Worm (Caenorhabditis elegans) whole organism, late embryonic: ENCODE results near the gene srbc-3.

ENCODE experiments used
- F13H6.1 ChIP-seq: sonication (generic microtip); optimal IDR thresholded peaks from 2 replicates; lab custom pipeline; 2016; ENCODE audit warnings: missing genetic modification characterization, missing compliant biosample characterization
- K02D7.2 ChIP-seq: sonication (generic microtip); optimal IDR thresholded peaks from 2 replicates; lab custom pipeline; 2017; ENCODE audit warnings: mild to moderate bottlenecking, missing genetic modification characterization, missing compliant biosample characterization
- K09A11.1 ChIP-seq: sonication (generic microtip); optimal IDR thresholded peaks from 2 replicates; lab custom pipeline; 2017; ENCODE audit warnings: antibody characterized with exemption, mild to moderate bottlenecking, missing genetic modification characterization, missing compliant biosample characterization; ENCODE audit not compliant: insufficient read depth
- ahr-1 ChIP-seq: sonication (generic microtip); optimal IDR thresholded peaks from 2 replicates; lab custom pipeline; 2016; ENCODE audit warnings: missing genetic modification characterization, missing compliant biosample characterization
- ceh-14 ChIP-seq: sonication (generic microtip); optimal IDR thresholded peaks from 2 replicates; lab custom pipeline; 2016; ENCODE audit warnings: missing genotype, missing genetic modification characterization, missing compliant biosample characterization
- ceh-18 ChIP-seq: sonication (generic microtip); optimal IDR thresholded peaks from 2 replicates; lab custom pipeline; 2016; ENCODE audit warnings: missing genetic modification characterization, missing compliant biosample characterization
- ceh-2 ChIP-seq: sonication (generic microtip); optimal IDR thresholded peaks from 2 replicates; lab custom pipeline; 2016; ENCODE audit warnings: missing genotype, missing genetic modification characterization, missing compliant biosample characterization
- ceh-30 ChIP-seq: fragments of 150-350 bp; optimal IDR thresholded peaks from 2 replicates; lab custom pipeline; 2014; ENCODE audit warnings: missing biosample characterization, missing genetic modification characterization
- ceh-31 ChIP-seq: sonication (generic microtip); optimal IDR thresholded peaks from 2 replicates; lab custom pipeline; 2016; ENCODE audit warnings: missing genetic modification characterization, missing compliant biosample characterization
- ceh-48 ChIP-seq: sonication (generic microtip); optimal IDR thresholded peaks from 2 replicates; lab custom pipeline; 2016; ENCODE audit warnings: missing genetic modification characterization, inconsistent platforms, missing compliant biosample characterization
- ceh-6 ChIP-seq: fragments of 200-800 bp; sonication (Bioruptor generic); optimal IDR thresholded peaks from 2 replicates; lab custom pipeline; 2018; ENCODE audit warnings: mild to moderate bottlenecking, missing genetic modification characterization, missing compliant biosample characterization
- ceh-9 ChIP-seq: sonication (generic microtip); optimal IDR thresholded peaks from 2 replicates; lab custom pipeline; 2016; ENCODE audit warnings: mild to moderate bottlenecking, missing genetic modification characterization, inconsistent platforms, missing compliant biosample characterization
- dve-1 ChIP-seq: sonication (generic microtip); optimal IDR thresholded peaks from 2 replicates; lab custom pipeline; 2017; ENCODE audit warnings: antibody characterized with exemption, mild to moderate bottlenecking, missing genetic modification characterization, missing compliant biosample characterization
- elt-4 ChIP-seq: sonication (generic microtip); optimal IDR thresholded peaks from 2 replicates; lab custom pipeline; 2016; ENCODE audit warnings: missing genetic modification characterization, missing compliant biosample characterization
- eyg-1 ChIP-seq: sonication (generic microtip); optimal IDR thresholded peaks from 2 replicates; lab custom pipeline; 2016; ENCODE audit warnings: missing genotype, missing genetic modification characterization, missing compliant biosample characterization
- fax-1 ChIP-seq: sonication (generic microtip); optimal IDR thresholded peaks from 2 replicates; lab custom pipeline; 2016; ENCODE audit warnings: missing genotype, missing genetic modification characterization, missing compliant biosample characterization
- gmeb-2 ChIP-seq: sonication (generic microtip); optimal IDR thresholded peaks from 2 replicates; lab custom pipeline; 2016; ENCODE audit warnings: missing genetic modification characterization, inconsistent platforms, missing compliant biosample characterization
- hlh-13 ChIP-seq: fragments of 200-800 bp; sonication (Bioruptor generic); optimal IDR thresholded peaks from 2 replicates; lab custom pipeline; 2018; ENCODE audit warnings: mild to moderate bottlenecking, missing genetic modification characterization, missing compliant biosample characterization
- hlh-15 ChIP-seq: sonication (generic microtip); optimal IDR thresholded peaks from 2 replicates; lab custom pipeline; 2016; ENCODE audit warnings: missing genetic modification characterization, missing compliant biosample characterization
- hlh-8 ChIP-seq: sonication (generic microtip); optimal IDR thresholded peaks from 2 replicates; lab custom pipeline; 2016; ENCODE audit warnings: missing genotype, missing genetic modification characterization, missing compliant biosample characterization
- lim-6 ChIP-seq: sonication (generic microtip); optimal IDR thresholded peaks from 2 replicates; lab custom pipeline; 2016; ENCODE audit warnings: missing genetic modification characterization, missing compliant biosample characterization
- nhr-11 ChIP-seq: fragments of 150-350 bp; optimal IDR thresholded peaks from 2 replicates; lab custom pipeline; 2014; ENCODE audit warnings: missing biosample characterization, missing genetic modification characterization
- nhr-232 ChIP-seq: sonication (generic microtip); optimal IDR thresholded peaks from 2 replicates; lab custom pipeline; 2016; ENCODE audit warnings: missing genetic modification characterization, missing compliant biosample characterization
- pax-1 ChIP-seq: fragments of 150-350 bp; optimal IDR thresholded peaks from 2 replicates; lab custom pipeline; 2014; ENCODE audit warnings: missing biosample characterization, missing genetic modification characterization
- rnt-1 ChIP-seq: sonication (generic microtip); optimal IDR thresholded peaks from 2 replicates; lab custom pipeline; 2016; ENCODE audit warnings: missing genetic modification characterization, missing compliant biosample characterization
- sdc-2 ChIP-seq: sonication (generic microtip); optimal IDR thresholded peaks from 2 replicates; lab custom pipeline; 2016; ENCODE audit warnings: missing genotype, missing genetic modification characterization, missing compliant biosample characterization
- sox-4 ChIP-seq: sonication (generic microtip); optimal IDR thresholded peaks from 2 replicates; lab custom pipeline; 2017; ENCODE audit warnings: mild to moderate bottlenecking, missing genetic modification characterization, inconsistent platforms, missing compliant biosample characterization
- tbx-2 ChIP-seq: sonication (generic microtip); optimal IDR thresholded peaks from 2 replicates; lab custom pipeline; 2016; ENCODE audit warnings: missing genetic modification characterization, missing compliant biosample characterization
- tbx-7 ChIP-seq: sonication (generic microtip); optimal IDR thresholded peaks from 2 replicates; lab custom pipeline; 2016; ENCODE audit warnings: missing genotype, missing genetic modification characterization, missing compliant biosample characterization
- unc-3 ChIP-seq, 2 experiments: fragments of 200-800 bp in 1 of 2; sonication (Bioruptor generic) in 1 of 2; sonication (generic microtip) in 1 of 2; conservative IDR thresholded peaks in 1 of 2; optimal IDR thresholded peaks in 1 of 2; 2 replicates each; pipeline versions ENCODE4 v1.3.6 to Lab custom; 2016 to 2022; ENCODE audit warnings: missing compliant biosample characterization in 2 of 2, missing genetic modification characterization in 2 of 2, missing genetic modification reagents in 1 of 2
- unc-42 ChIP-seq: sonication (generic microtip); optimal IDR thresholded peaks from 2 replicates; lab custom pipeline; 2016; ENCODE audit warnings: missing genotype, missing genetic modification characterization, missing compliant biosample characterization
- unc-55 ChIP-seq: sonication (generic microtip); optimal IDR thresholded peaks from 2 replicates; lab custom pipeline; 2017; ENCODE audit warnings: missing biosample characterization, missing genetic modification reagents, missing genetic modification characterization
- unc-86 ChIP-seq: sonication (generic microtip); optimal IDR thresholded peaks from 2 replicates; lab custom pipeline; 2016; ENCODE audit warnings: missing genetic modification characterization, missing compliant biosample characterization

The srbc-3 gene

DNA sequence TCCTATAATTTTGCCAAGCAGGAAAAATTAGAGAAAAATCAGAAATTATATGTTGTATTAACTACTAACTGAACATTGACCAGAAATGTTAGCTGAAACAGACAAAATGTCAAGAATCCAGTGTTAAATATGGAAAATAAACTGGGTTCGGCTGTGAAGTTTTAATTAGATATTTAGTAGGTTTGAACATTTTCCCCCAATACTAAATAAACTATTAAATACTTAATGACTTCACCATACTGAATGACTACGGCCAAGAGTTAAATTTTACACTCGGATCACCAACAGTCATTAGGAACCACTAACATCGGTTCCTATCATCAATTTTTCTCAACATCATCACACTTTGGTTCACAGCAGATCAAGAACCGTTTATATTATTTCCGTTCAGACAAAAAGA lies 12.9 kb upstream of the srbc-3 start:
- TF ChIP-seq gmeb-2 (tag; lab: Kevin White, UChicago) (no peak), nhr-232 (tag; lab: Kevin White, UChicago) (no peak), K09A11.1 (tag; lab: Kevin White, UChicago) (no peak), ceh-9 (no peak), F13H6.1 (tag; lab: Kevin White, UChicago) (no peak), ceh-6 (GFP tag; lab: Kevin White, UChicago) (no peak), eyg-1 (tag; lab: Kevin White, UChicago) (no peak), unc-55 (GFP tag; lab: Kevin White, UChicago) (no peak), K02D7.2 (tag; lab: Kevin White, UChicago) (no peak), elt-4 (tag; lab: Kevin White, UChicago) (no peak), fax-1 (no peak), sdc-2 (tag; lab: Kevin White, UChicago) (no peak), ceh-30 (tag; lab: Kevin White, UChicago) (no peak), hlh-15 (tag; lab: Kevin White, UChicago) (no peak), tbx-2 (tag; lab: Kevin White, UChicago) (no peak), ceh-14 (tag; lab: Kevin White, UChicago) (no peak)
- TF ChIP-seq, all 69 proteins: peak for 0

ce11 chrV:3297764-3298163 lies 10.5 kb upstream of the srbc-3 start, which contains the start of gene srx-122:
TSS of gene srx-122 (minus strand) at chrV:3297864.
- no peak for TF ChIP-seq ceh-31 (tag; lab: Kevin White, UChicago)
- no peak for TF ChIP-seq hlh-8 (tag; lab: Kevin White, UChicago)
- no peak for TF ChIP-seq dve-1
- TF ChIP-seq, all 69 proteins: peak for 0

DNA sequence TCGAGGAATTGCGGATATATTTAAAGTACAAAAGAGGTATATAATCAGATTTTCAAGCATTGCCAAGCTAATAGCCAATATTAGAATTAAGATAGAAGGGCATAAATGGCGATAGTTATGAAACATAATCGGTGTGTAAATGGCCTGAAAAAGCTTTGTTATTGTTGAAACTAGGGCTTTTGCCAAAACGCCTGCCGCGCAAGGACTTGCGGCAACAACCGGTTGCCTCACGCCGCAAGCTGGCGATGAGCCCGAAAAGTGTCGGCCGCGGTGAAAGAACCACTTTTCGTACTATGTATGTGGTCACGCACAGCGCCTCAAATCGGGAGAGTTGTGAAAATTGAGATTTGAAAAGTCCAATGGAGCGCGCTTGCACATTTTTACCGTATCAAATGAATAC lies 8.8 kb upstream of the srbc-3 start:
- no peak for TF ChIP-seq ahr-1 (tag; lab: Kevin White, UChicago)
- no peak for TF ChIP-seq unc-42
- TF ChIP-seq unc-3 (GFP tag; conservative IDR thresholded peaks at IDR 0.05; lab: Robert Waterston, UW): no peak
- TF ChIP-seq unc-3 (tag; optimal IDR thresholded peaks at IDR 0.05; lab: Kevin White, UChicago): no peak
- no peak for TF ChIP-seq ceh-18
- TF ChIP-seq ceh-14 (tag; lab: Kevin White, UChicago): no peak
- no peak for TF ChIP-seq unc-86 (tag; lab: Kevin White, UChicago)
- TF ChIP-seq tbx-7: no peak

- TF ChIP-seq rnt-1 (tag; lab: Kevin White, UChicago): no peak
- no peak for TF ChIP-seq hlh-13 (GFP tag; lab: Kevin White, UChicago)
- no peak for TF ChIP-seq hlh-8 (tag; lab: Kevin White, UChicago)
- no peak for TF ChIP-seq ceh-2 (tag; lab: Kevin White, UChicago)
- TF ChIP-seq, all 69 proteins: peak for 0
These were observed 6.4 kb upstream of the srbc-3 start, which contains the start of gene srbc-1 for ce11 chrV:3301898-3302297. TSS of gene srbc-1 (minus strand) at chrV:3301998.

- no peak for TF ChIP-seq nhr-11
- TF ChIP-seq ceh-14 (tag; lab: Kevin White, UChicago): peak; percentile 15
These were observed 3.9 kb downstream of the srbc-3 start, which contains the start of gene arrd-18 for ce11 chrV:3312067-3312666. TSS of gene arrd-18 (minus strand) at chrV:3312117.

DNA sequence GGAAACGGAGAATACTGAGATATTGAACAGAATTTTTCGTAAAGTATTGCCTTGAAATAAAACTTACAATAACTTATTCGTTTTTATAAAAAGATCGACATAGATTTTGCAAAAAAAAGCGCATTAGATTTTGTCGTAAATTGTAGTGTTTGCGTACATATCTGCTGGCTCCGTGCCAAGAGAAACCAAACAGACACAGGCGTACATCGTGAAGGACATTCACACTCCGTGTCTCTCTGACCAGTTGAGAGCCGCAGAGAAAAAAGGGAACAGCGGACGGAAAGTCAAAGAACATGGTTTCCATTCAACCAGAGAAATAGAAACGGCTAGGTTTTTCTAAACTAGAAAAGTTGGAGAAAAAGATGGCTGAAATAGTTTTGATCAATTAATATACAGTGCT lies 7.0 kb downstream of the srbc-3 start, which contains the start of gene arrd-19:
Gene arrd-19 (minus strand): TSS at position 209 of the 400 bp plus-strand sequence.
- TF ChIP-seq ceh-48 (tag; lab: Kevin White, UChicago): no peak
- TF ChIP-seq sox-4 (tag; lab: Kevin White, UChicago): no peak
- peak; percentile 8 for TF ChIP-seq pax-1 (tag; lab: Kevin White, UChicago)
- no peak for TF ChIP-seq lim-6 (tag; lab: Kevin White, UChicago)
